Worm (Caenorhabditis elegans) whole organism, late embryonic: ENCODE data around the gene F35H8.2.

Experiments
- ahr-1 ChIP-seq: sonication (generic microtip); optimal IDR thresholded peaks from 2 replicates; lab custom pipeline; 2016; ENCODE audit warnings: missing genetic modification characterization, missing compliant biosample characterization
- ama-1 ChIP-seq: fragments of 150-350 bp; optimal IDR thresholded peaks from 2 replicates; lab custom pipeline; 2014
- hlh-13 ChIP-seq: fragments of 200-800 bp; sonication (Bioruptor generic); optimal IDR thresholded peaks from 2 replicates; lab custom pipeline; 2018; ENCODE audit warnings: mild to moderate bottlenecking, missing genetic modification characterization, missing compliant biosample characterization
- pqm-1 ChIP-seq: sonication (generic microtip); optimal IDR thresholded peaks from 2 replicates; lab custom pipeline; 2016; ENCODE audit warnings: missing genetic modification characterization, missing compliant biosample characterization
- rnt-1 ChIP-seq: sonication (generic microtip); optimal IDR thresholded peaks from 2 replicates; lab custom pipeline; 2016; ENCODE audit warnings: missing genetic modification characterization, missing compliant biosample characterization
- sox-2 ChIP-seq: fragments of 200-800 bp; sonication (Bioruptor generic); IDR thresholded peaks from 2 replicates; pipeline ENCODE4 v1.3.6; 2022; ENCODE audit warnings: missing genetic modification reagents, missing genetic modification characterization, missing compliant biosample characterization

DNA sequence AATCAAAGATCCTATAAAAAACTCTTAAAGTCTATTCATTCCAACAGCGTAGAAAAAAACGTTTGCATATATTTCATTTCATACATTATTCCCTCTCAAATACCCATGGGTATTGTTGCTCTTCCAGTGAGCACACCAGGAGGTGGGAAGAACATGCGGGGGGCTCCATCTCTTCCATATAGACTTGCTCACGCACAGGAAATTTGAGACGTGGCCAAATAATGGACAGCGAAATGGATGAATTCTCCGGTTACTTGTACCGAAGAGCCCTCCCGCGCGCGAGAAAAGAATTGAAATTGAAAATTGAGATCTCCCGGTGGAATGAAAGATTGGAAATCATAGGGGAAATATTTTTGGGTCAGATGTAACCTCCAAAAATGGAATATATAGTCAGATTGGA is 22.3 kb downstream of the F35H8.2 start:
- TF ChIP-seq hlh-13, result no peak
- TF ChIP-seq ahr-1 (tag; lab: Kevin White, UChicago), result no peak
- no peak for TF ChIP-seq sox-2
- TF ChIP-seq ama-1 (lab: Kevin White, UChicago), result no peak
- no peak for TF ChIP-seq rnt-1 (tag; lab: Kevin White, UChicago)
- no peak for TF ChIP-seq pqm-1 (tag; lab: Kevin White, UChicago)
